Worm (Caenorhabditis elegans) whole organism, young adult: Measurements from ENCODE around the gene BE0003N10.1.

Experiments used
- B0336.3 ChIP-seq: fragments of 200-800 bp; sonication (Bioruptor generic); IDR thresholded peaks from 2 replicates; pipeline ENCODE4 v1.3.6; 2022; ENCODE audit warnings: missing genetic modification characterization, missing compliant biosample characterization
- C06A6.2 ChIP-seq: fragments of 200-800 bp; sonication (Bioruptor generic); conservative IDR thresholded peaks from 2 replicates; pipeline ENCODE4 v1.3.6; 2022; ENCODE audit warnings: missing genetic modification characterization, missing compliant biosample characterization
- D2030.7 ChIP-seq: fragments of 200-800 bp; sonication (Bioruptor generic); IDR thresholded peaks from 2 replicates; pipeline ENCODE4 v1.3.6; 2022; ENCODE audit warnings: missing genetic modification reagents, missing genetic modification characterization, missing compliant biosample characterization
- F33H1.4 ChIP-seq: fragments of 200-800 bp; sonication (Bioruptor generic); IDR thresholded peaks from 2 replicates; pipeline ENCODE4 v1.3.6; 2022; ENCODE audit warnings: missing genetic modification reagents, missing genetic modification characterization, missing compliant biosample characterization
- ZK185.1 ChIP-seq: sonication (generic microtip); optimal IDR thresholded peaks from 2 replicates; lab custom pipeline; 2016; ENCODE audit warnings: mild to moderate bottlenecking, missing genetic modification characterization, missing compliant biosample characterization; ENCODE audit not compliant: poor library complexity, severe bottlenecking
- ceh-58 ChIP-seq: fragments of 200-800 bp; sonication (Bioruptor generic); IDR thresholded peaks from 2 replicates; pipeline ENCODE4 v1.3.6; 2022; ENCODE audit warnings: missing genetic modification characterization, missing compliant biosample characterization
- ceh-79 ChIP-seq: sonication (generic microtip); optimal IDR thresholded peaks from 2 replicates; lab custom pipeline; 2017; ENCODE audit warnings: mild to moderate bottlenecking, missing genetic modification characterization, missing compliant biosample characterization
- ceh-91 ChIP-seq: fragments of 200-800 bp; sonication (Bioruptor generic); IDR thresholded peaks from 2 replicates; pipeline ENCODE4 v1.3.6; 2022; ENCODE audit warnings: missing genetic modification reagents, missing genetic modification characterization, missing compliant biosample characterization
- efl-1 ChIP-seq: fragments of 150-350 bp; optimal IDR thresholded peaks from 2 replicates; lab custom pipeline; 2014; ENCODE audit warnings: missing biosample characterization, missing genetic modification reagents, missing genetic modification characterization
- egrh-3 ChIP-seq: fragments of 200-800 bp; sonication (Bioruptor generic); IDR thresholded peaks from 2 replicates; pipeline ENCODE4 v1.3.6; 2022; ENCODE audit warnings: missing genetic modification reagents, missing genetic modification characterization, missing compliant biosample characterization
- lin-26 ChIP-seq: fragments of 200-800 bp; sonication (Bioruptor generic); IDR thresholded peaks from 2 replicates; pipeline ENCODE4 v1.3.6; 2022; ENCODE audit warnings: missing genetic modification reagents, missing genetic modification characterization, missing compliant biosample characterization
- madf-6 ChIP-seq: fragments of 200-800 bp; sonication (Bioruptor generic); IDR thresholded peaks from 2 replicates; pipeline ENCODE4 v1.3.6; 2022; ENCODE audit warnings: missing genetic modification reagents, missing genetic modification characterization, missing compliant biosample characterization
- mel-28 ChIP-seq: sonication (generic microtip); optimal IDR thresholded peaks from 2 replicates; lab custom pipeline; 2016; ENCODE audit warnings: borderline replicate concordance, mild to moderate bottlenecking, missing genetic modification characterization, missing compliant biosample characterization
- nhr-179 ChIP-seq: sonication (generic microtip); optimal IDR thresholded peaks from 2 replicates; lab custom pipeline; 2016; ENCODE audit warnings: mild to moderate bottlenecking, missing genetic modification characterization, missing compliant biosample characterization
- unc-130 ChIP-seq: sonication (generic microtip); optimal IDR thresholded peaks from 2 replicates; lab custom pipeline; 2016; ENCODE audit warnings: missing genetic modification reagents, missing genetic modification characterization, missing compliant biosample characterization
- xnd-1 ChIP-seq: sonication (generic microtip); optimal IDR thresholded peaks from 2 replicates; lab custom pipeline; 2016; ENCODE audit warnings: missing genotype, missing genetic modification reagents, missing genetic modification characterization, missing compliant biosample characterization
- zim-3 ChIP-seq: sonication (generic microtip); optimal IDR thresholded peaks from 2 replicates; lab custom pipeline; 2017; ENCODE audit warnings: mild to moderate bottlenecking, missing genetic modification characterization, moderate library complexity, missing compliant biosample characterization
- ztf-26 ChIP-seq: sonication (generic microtip); optimal IDR thresholded peaks from 2 replicates; lab custom pipeline; 2017; ENCODE audit warnings: missing genetic modification characterization, missing compliant biosample characterization
- ztf-3 ChIP-seq: fragments of 200-800 bp; sonication (Bioruptor generic); optimal IDR thresholded peaks from 2 replicates; lab custom pipeline; 2018; ENCODE audit warnings: mild to moderate bottlenecking, missing genetic modification characterization, missing compliant biosample characterization

The BE0003N10.1 gene

DNA sequence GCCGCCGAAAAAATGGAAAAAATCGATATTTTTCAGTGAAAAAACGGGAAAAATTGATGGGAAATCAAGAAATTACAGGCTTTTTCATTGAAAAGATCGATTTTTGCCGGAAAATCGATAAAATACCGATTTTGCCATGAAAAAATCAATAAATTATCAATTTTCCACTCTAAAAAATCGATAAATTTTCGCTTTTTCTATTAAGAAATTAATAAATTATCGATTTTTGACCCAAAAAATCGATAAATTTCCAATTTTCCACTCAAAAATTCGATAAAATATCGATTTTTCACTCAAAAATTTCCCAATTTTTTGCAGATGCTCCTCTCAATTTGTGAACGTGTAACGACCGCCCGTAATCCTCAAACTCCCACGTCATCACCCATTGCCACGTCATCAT is 57.1 kb downstream of the BE0003N10.1 start:
- TF ChIP-seq egrh-3 (GFP tag; lab: Robert Waterston, UW): no peak
- no peak for TF ChIP-seq zim-3 (tag; lab: Kevin White, UChicago)
- no peak for TF ChIP-seq ceh-91 (GFP tag; lab: Robert Waterston, UW)
- no peak for TF ChIP-seq ztf-3
- no peak for TF ChIP-seq ZK185.1
- no peak for TF ChIP-seq efl-1
- no peak for TF ChIP-seq ceh-58 (GFP tag; lab: Robert Waterston, UW)
- TF ChIP-seq ztf-26 (tag; lab: Kevin White, UChicago): no peak
- no peak for TF ChIP-seq xnd-1 (tag; lab: Kevin White, UChicago)
- no peak for TF ChIP-seq nhr-179 (tag; lab: Kevin White, UChicago)
- TF ChIP-seq lin-26 (GFP tag; lab: Robert Waterston, UW): no peak
- TF ChIP-seq C06A6.2 (GFP tag; lab: Robert Waterston, UW): no peak
- no peak for TF ChIP-seq B0336.3 (GFP tag; lab: Robert Waterston, UW)
- no peak for TF ChIP-seq mel-28
- no peak for TF ChIP-seq D2030.7
- no peak for TF ChIP-seq ceh-79
- no peak for TF ChIP-seq F33H1.4 (GFP tag; lab: Robert Waterston, UW)
- no peak for TF ChIP-seq unc-130
- TF ChIP-seq madf-6 (GFP tag; lab: Robert Waterston, UW): no peak
